Worm (Caenorhabditis elegans): ENCODE data around the gene lron-4.
A peak's percentile ranks its signal among the peaks of the same experiment; 100 is the strongest.

Gene lron-4

ce11 chrII:8078041-8078440 lies 33.9 kb downstream of the lron-4 start, which contains the start of gene K02C4.5:
Gene K02C4.5 (plus strand): TSS chrII:8078435.
- TF ChIP-seq fos-1 (tag; optimal IDR thresholded peaks at IDR 0.05) (peak; percentile 98), lin-11 (tag; optimal IDR thresholded peaks at IDR 0.05) (no peak), nhr-21 (tag; optimal IDR thresholded peaks at IDR 0.05) (no peak), nhr-237 (tag; optimal IDR thresholded peaks at IDR 0.05) (no peak), unc-55 (GFP tag; optimal IDR thresholded peaks at IDR 0.05) (no peak), lsy-2 (tag; optimal IDR thresholded peaks at IDR 0.05) (no peak), ceh-82 (tag; optimal IDR thresholded peaks at IDR 0.05) (no peak), alr-1 (tag; optimal IDR thresholded peaks at IDR 0.05) (no peak), unc-62 (GFP tag; optimal IDR thresholded peaks at IDR 0.05) (no peak), egl-27 (tag; optimal IDR thresholded peaks at IDR 0.05) (no peak), sma-3 (GFP tag; optimal IDR thresholded peaks at IDR 0.05) (no peak), sem-4 (tag; optimal IDR thresholded peaks at IDR 0.05) (no peak), nhr-23 (tag; optimal IDR thresholded peaks at IDR 0.05) (no peak), sma-9 (GFP tag; optimal IDR thresholded peaks at IDR 0.05) (no peak), sma-9 (tag; optimal IDR thresholded peaks at IDR 0.05) (no peak), crh-2 (tag; optimal IDR thresholded peaks at IDR 0.05) (peak; percentile 48), R02D3.7 (tag; optimal IDR thresholded peaks at IDR 0.05) (no peak), skn-1 (tag; optimal IDR thresholded peaks at IDR 0.05) (peak; percentile 11), mbf-1 (tag; optimal IDR thresholded peaks at IDR 0.05) (no peak), ceh-16 (tag; optimal IDR thresholded peaks at IDR 0.05) (no peak), lin-39 (tag; optimal IDR thresholded peaks at IDR 0.05) (no peak), gmeb-1 (tag; optimal IDR thresholded peaks at IDR 0.05) (no peak), nhr-6 (tag; optimal IDR thresholded peaks at IDR 0.05) (no peak)

ce11 chrII:8075324-8075810 lies 36.6 kb downstream of the lron-4 start, which contains the start of gene K02C4.2:
Gene K02C4.2 (plus strand): TSS chrII:8075760.
- no peak for TF ChIP-seq elt-1 (tag; optimal IDR thresholded peaks at IDR 0.05)
- no peak for TF ChIP-seq alr-1 (tag; optimal IDR thresholded peaks at IDR 0.05)
- TF ChIP-seq ztf-4 (tag; optimal IDR thresholded peaks at IDR 0.05) = no peak
- TF ChIP-seq nhr-6 (tag; optimal IDR thresholded peaks at IDR 0.05) = no peak
- TF ChIP-seq Y55F3AM.14 (GFP tag; optimal IDR thresholded peaks at IDR 0.05) = peak; percentile 62
- peak; percentile 61 for TF ChIP-seq C34F6.9 (tag; optimal IDR thresholded peaks at IDR 0.05)
- TF ChIP-seq F13H6.1 (tag; optimal IDR thresholded peaks at IDR 0.05) = peak; percentile 66
- peak in 1 of 2 experiments; percentile 9 for TF ChIP-seq mdl-1 (tag; optimal IDR thresholded peaks at IDR 0.05)
- no peak for TF ChIP-seq peb-1 (tag; optimal IDR thresholded peaks at IDR 0.05)
- peak; percentile 57 for TF ChIP-seq ceh-16 (tag; optimal IDR thresholded peaks at IDR 0.05)
- TF ChIP-seq egl-27 (tag; optimal IDR thresholded peaks at IDR 0.05) = no peak
- no peak for TF ChIP-seq mab-5 (tag; optimal IDR thresholded peaks at IDR 0.05)
- no peak for TF ChIP-seq ceh-82 (tag; optimal IDR thresholded peaks at IDR 0.05)
- TF ChIP-seq nhr-25 (tag; optimal IDR thresholded peaks at IDR 0.05) = peak; percentile 73
- TF ChIP-seq nhr-23 (tag; optimal IDR thresholded peaks at IDR 0.05) = no peak
- TF ChIP-seq lin-13 (GFP tag; optimal IDR thresholded peaks at IDR 0.05) = peak; percentile 50
- peak; percentile 69 for TF ChIP-seq sem-4 (tag; optimal IDR thresholded peaks at IDR 0.05)
- peak; percentile 16 for TF ChIP-seq nhr-77 (tag; optimal IDR thresholded peaks at IDR 0.05)
- peak; percentile 81 for TF ChIP-seq sma-3 (GFP tag; optimal IDR thresholded peaks at IDR 0.05)
- no peak for TF ChIP-seq ZK546.5 (tag; optimal IDR thresholded peaks at IDR 0.05)
- no peak for TF ChIP-seq nhr-12 (tag; optimal IDR thresholded peaks at IDR 0.05)
- no peak for TF ChIP-seq ztf-1 (GFP tag; conservative IDR thresholded peaks at IDR 0.05)
- no peak for TF ChIP-seq nhr-237 (tag; optimal IDR thresholded peaks at IDR 0.05)
- TF ChIP-seq dmd-4 (tag; optimal IDR thresholded peaks at IDR 0.05) = no peak
- TF ChIP-seq blmp-1 (tag; optimal IDR thresholded peaks at IDR 0.05; ENCODE audit: insufficient read depth) = peak; percentile 36
- peak; percentile 42 for TF ChIP-seq lin-11 (tag; optimal IDR thresholded peaks at IDR 0.05)
- TF ChIP-seq ama-1 (optimal IDR thresholded peaks at IDR 0.05) = no peak
- peak; percentile 36 for TF ChIP-seq zag-1 (tag; optimal IDR thresholded peaks at IDR 0.05)
- no peak for TF ChIP-seq mbf-1 (tag; optimal IDR thresholded peaks at IDR 0.05)
- TF ChIP-seq lsy-2 (tag; optimal IDR thresholded peaks at IDR 0.05) = peak; percentile 12 to 73
- peak; percentile 42 for TF ChIP-seq snpc-4 (tag; optimal IDR thresholded peaks at IDR 0.05)
- TF ChIP-seq elt-3 (tag; optimal IDR thresholded peaks at IDR 0.05) = no peak
- TF ChIP-seq nhr-11 (tag; optimal IDR thresholded peaks at IDR 0.05) = peak; percentile 9
- peak; percentile 80 for TF ChIP-seq crh-2 (tag; optimal IDR thresholded peaks at IDR 0.05)
- peak; percentile 85 for TF ChIP-seq nhr-21 (tag; optimal IDR thresholded peaks at IDR 0.05)
- TF ChIP-seq unc-62 (GFP tag; optimal IDR thresholded peaks at IDR 0.05) = no peak
- peak; percentile 95 for TF ChIP-seq nhr-129 (tag; optimal IDR thresholded peaks at IDR 0.05)
- TF ChIP-seq unc-39 (tag; optimal IDR thresholded peaks at IDR 0.05) = no peak
- TF ChIP-seq nhr-10 (tag; optimal IDR thresholded peaks at IDR 0.05) = no peak
- peak; percentile 78 for TF ChIP-seq sma-9 (GFP tag; optimal IDR thresholded peaks at IDR 0.05)
- no peak for TF ChIP-seq sma-9 (tag; optimal IDR thresholded peaks at IDR 0.05)
- TF ChIP-seq ztf-11 (tag; optimal IDR thresholded peaks at IDR 0.05) = no peak
- TF ChIP-seq gmeb-1 (tag; optimal IDR thresholded peaks at IDR 0.05) = peak; percentile 74
- TF ChIP-seq unc-55 (GFP tag; optimal IDR thresholded peaks at IDR 0.05) = peak; percentile 45
- no peak for TF ChIP-seq R02D3.7 (tag; optimal IDR thresholded peaks at IDR 0.05)
- no peak for TF ChIP-seq skn-1 (tag; optimal IDR thresholded peaks at IDR 0.05)
- no peak for TF ChIP-seq lin-39 (tag; optimal IDR thresholded peaks at IDR 0.05)
- peak; percentile 90 for TF ChIP-seq fos-1 (tag; optimal IDR thresholded peaks at IDR 0.05)
- no peak for TF ChIP-seq aly-2 (tag; optimal IDR thresholded peaks at IDR 0.05)

All from whole organism, L2 larva.